Comparison of ENCODE assay signal across 1 worm cellular context in the genomic region with DNA sequence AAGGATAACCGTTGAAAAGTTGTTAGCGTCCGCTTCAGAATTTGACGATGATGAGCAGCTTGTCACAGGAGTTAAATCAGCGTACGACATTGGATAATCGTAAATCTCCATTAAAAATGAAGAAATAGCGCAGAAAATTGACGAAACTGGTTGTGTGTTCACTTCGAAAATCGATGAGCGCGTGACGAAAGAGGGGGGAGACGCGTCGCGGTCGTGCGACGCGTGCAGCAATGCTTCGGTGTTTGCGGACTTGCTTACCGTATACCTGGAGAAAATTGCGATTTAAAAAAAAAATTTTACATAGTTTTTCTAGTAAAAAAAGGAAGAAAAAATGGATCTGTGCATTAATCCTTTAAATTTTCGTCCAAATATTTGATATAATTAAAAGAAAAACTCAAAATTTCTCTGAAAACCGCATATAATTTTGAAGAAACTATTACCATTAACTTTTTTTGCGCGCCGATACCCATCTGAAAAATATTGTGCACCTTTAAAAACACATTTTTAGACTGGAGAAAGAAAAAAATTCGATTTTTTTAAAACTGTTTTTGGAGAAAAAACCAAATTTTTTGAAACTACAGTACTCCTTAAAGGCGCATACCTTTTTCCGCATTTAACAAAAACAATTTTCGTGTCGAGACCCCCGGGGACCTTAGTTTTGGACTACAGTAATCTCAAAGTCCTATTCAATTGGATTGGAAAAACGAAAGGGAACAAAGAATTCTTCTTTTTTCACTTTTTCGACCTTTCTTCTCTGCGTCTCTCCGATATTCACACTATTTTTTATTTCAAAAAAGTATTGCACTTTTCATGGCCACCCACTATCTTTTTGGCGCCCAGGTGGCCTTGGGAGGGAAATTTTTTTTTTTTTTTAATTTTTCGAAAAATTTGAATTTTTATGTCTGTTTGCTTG.
TF ChIP-seq lines count a peak whose summit lies in the region.

No protein-coding gene starts in this region.

TF ChIP-seq in whole organism, L4 larva, 104 proteins besides CTCF, POLR2A, EP300 and RAD21 (continued from another document):
- 0 out of 2 replicates have a peak, but pooled peaks have one; percentile 26 for TF ChIP-seq tag-97 (GFP tag; IDR thresholded peaks at IDR 0.05; lab: Robert Waterston, UW)
- TF ChIP-seq php-3 (GFP tag; IDR thresholded peaks at IDR 0.05; lab: Robert Waterston, UW): peak; percentile 57; the same call in 1 of the 2 replicates
- TF ChIP-seq nhr-102 (tag; optimal IDR thresholded peaks at IDR 0.05; lab: Kevin White, UChicago): peak; percentile 29
- TF ChIP-seq hmg-1.1 (GFP tag; IDR thresholded peaks at IDR 0.05; lab: Robert Waterston, UW): peak; percentile 62
- TF ChIP-seq D1046.2 (GFP tag; IDR thresholded peaks at IDR 0.05; lab: Robert Waterston, UW): 0 out of 2 replicates have a peak, but pooled peaks have one; percentile 16
- peak; percentile 94 to 99 for TF ChIP-seq lsy-2 (tag; optimal IDR thresholded peaks at IDR 0.05; lab: Kevin White, UChicago)
- TF ChIP-seq rbr-2 (tag; optimal IDR thresholded peaks at IDR 0.05; lab: Kevin White, UChicago): peak; percentile 81
- TF ChIP-seq unc-39 (tag; optimal IDR thresholded peaks at IDR 0.05; lab: Kevin White, UChicago): no peak
- TF ChIP-seq T20F7.1 (GFP tag; optimal IDR thresholded peaks at IDR 0.05; lab: Kevin White, UChicago): peak; percentile 59
- TF ChIP-seq daf-16 (GFP tag; optimal IDR thresholded peaks at IDR 0.05; lab: Kevin White, UChicago): peak; percentile 1 to 6
- TF ChIP-seq daf-16 (tag; optimal IDR thresholded peaks at IDR 0.05; lab: Kevin White, UChicago): peak; percentile 39
- TF ChIP-seq ZK337.2 (GFP tag; IDR thresholded peaks at IDR 0.05; lab: Robert Waterston, UW): no peak
- TF ChIP-seq mxl-3 (GFP tag; optimal IDR thresholded peaks at IDR 0.05; lab: Kevin White, UChicago): peak; percentile 42
- TF ChIP-seq Y5F2A.4 (GFP tag; optimal IDR thresholded peaks at IDR 0.05; lab: Kevin White, UChicago): peak; percentile 19
- TF ChIP-seq Y75B8A.6 (GFP tag; IDR thresholded peaks at IDR 0.05; lab: Robert Waterston, UW): 0 out of 2 replicates have a peak, but pooled peaks have one; percentile 73
- TF ChIP-seq dmd-8 (GFP tag; IDR thresholded peaks at IDR 0.05; lab: Robert Waterston, UW): peak; percentile 69; the same call in 1 of the 2 replicates
- peak; percentile 70 for TF ChIP-seq nhr-77 (tag; optimal IDR thresholded peaks at IDR 0.05; lab: Kevin White, UChicago)
- TF ChIP-seq skn-1 (tag; optimal IDR thresholded peaks at IDR 0.05; lab: Kevin White, UChicago): no peak
- peak; percentile 89 for TF ChIP-seq ama-1 (optimal IDR thresholded peaks at IDR 0.05; lab: Kevin White, UChicago)
- peak; percentile 66 for TF ChIP-seq pha-4 (GFP tag; IDR thresholded peaks at IDR 0.05; lab: Robert Waterston, UW)
- no peak for TF ChIP-seq pha-4 (tag; optimal IDR thresholded peaks at IDR 0.05; lab: Kevin White, UChicago)
- TF ChIP-seq sdz-12 (GFP tag; optimal IDR thresholded peaks at IDR 0.05; lab: Kevin White, UChicago): no peak
- no peak for TF ChIP-seq saeg-2 (GFP tag; IDR thresholded peaks at IDR 0.05; lab: Robert Waterston, UW)
- TF ChIP-seq egl-43 (GFP tag; IDR thresholded peaks at IDR 0.05; lab: Robert Waterston, UW): peak; percentile 70
- TF ChIP-seq hlh-11 (tag; optimal IDR thresholded peaks at IDR 0.05; lab: Kevin White, UChicago): peak; percentile 75
- peak in 1 of 2 experiments; percentile 59 for TF ChIP-seq hif-1 (tag; optimal IDR thresholded peaks at IDR 0.05; lab: Kevin White, UChicago)
- no peak for TF ChIP-seq zag-1 (tag; optimal IDR thresholded peaks at IDR 0.05; lab: Kevin White, UChicago)
- peak; percentile 75 for TF ChIP-seq nhr-42 (GFP tag; IDR thresholded peaks at IDR 0.05; lab: Robert Waterston, UW)
- TF ChIP-seq ceh-20 (GFP tag; IDR thresholded peaks at IDR 0.05; lab: Robert Waterston, UW): peak; percentile 78
- TF ChIP-seq jun-1 (tag; optimal IDR thresholded peaks at IDR 0.05; lab: Kevin White, UChicago): no peak
- TF ChIP-seq mep-1 (tag; optimal IDR thresholded peaks at IDR 0.05; lab: Kevin White, UChicago): peak; percentile 76
- peak; percentile 11 for TF ChIP-seq F10B5.3 (tag; optimal IDR thresholded peaks at IDR 0.05; lab: Kevin White, UChicago)
- no peak for TF ChIP-seq ceh-44 (GFP tag; IDR thresholded peaks at IDR 0.05; lab: Robert Waterston, UW)
- TF ChIP-seq ztf-7 (tag; optimal IDR thresholded peaks at IDR 0.05; lab: Kevin White, UChicago): peak; percentile 39
- peak; percentile 29 for TF ChIP-seq duxl-1 (tag; optimal IDR thresholded peaks at IDR 0.05; lab: Kevin White, UChicago; ENCODE audit: poor library complexity)
- peak; percentile 42; the same call in 1 of the 2 replicates for TF ChIP-seq dmd-9 (GFP tag; IDR thresholded peaks at IDR 0.05; lab: Robert Waterston, UW)
- peak; percentile 76 for TF ChIP-seq lin-38 (GFP tag; IDR thresholded peaks at IDR 0.05; lab: Robert Waterston, UW)
- peak; percentile 23; the same call in 1 of the 2 replicates for TF ChIP-seq nhr-41 (GFP tag; IDR thresholded peaks at IDR 0.05; lab: Robert Waterston, UW)
- no peak; the same call in 1 of the 2 replicates for TF ChIP-seq lin-1 (GFP tag; IDR thresholded peaks at IDR 0.05; lab: Robert Waterston, UW)
